Worm (Caenorhabditis elegans) whole organism, L4/young adult: Measurements from ENCODE around the gene F07E5.12.

ENCODE experiments used
- W03F9.2 ChIP-seq: fragments of 150-350 bp; optimal IDR thresholded peaks from 2 replicates; lab custom pipeline; 2014; ENCODE audit warnings: missing biosample characterization, missing genetic modification characterization
- dao-5 ChIP-seq: sonication (generic microtip); optimal IDR thresholded peaks from 2 replicates; lab custom pipeline; 2016; ENCODE audit warnings: missing genotype, missing genetic modification characterization, moderate library complexity, missing compliant biosample characterization
- him-1 ChIP-seq: sonication (generic microtip); optimal IDR thresholded peaks from 2 replicates; lab custom pipeline; 2016; ENCODE audit warnings: missing genotype, missing genetic modification reagents, missing genetic modification characterization, missing compliant biosample characterization

The F07E5.12 gene

DNA sequence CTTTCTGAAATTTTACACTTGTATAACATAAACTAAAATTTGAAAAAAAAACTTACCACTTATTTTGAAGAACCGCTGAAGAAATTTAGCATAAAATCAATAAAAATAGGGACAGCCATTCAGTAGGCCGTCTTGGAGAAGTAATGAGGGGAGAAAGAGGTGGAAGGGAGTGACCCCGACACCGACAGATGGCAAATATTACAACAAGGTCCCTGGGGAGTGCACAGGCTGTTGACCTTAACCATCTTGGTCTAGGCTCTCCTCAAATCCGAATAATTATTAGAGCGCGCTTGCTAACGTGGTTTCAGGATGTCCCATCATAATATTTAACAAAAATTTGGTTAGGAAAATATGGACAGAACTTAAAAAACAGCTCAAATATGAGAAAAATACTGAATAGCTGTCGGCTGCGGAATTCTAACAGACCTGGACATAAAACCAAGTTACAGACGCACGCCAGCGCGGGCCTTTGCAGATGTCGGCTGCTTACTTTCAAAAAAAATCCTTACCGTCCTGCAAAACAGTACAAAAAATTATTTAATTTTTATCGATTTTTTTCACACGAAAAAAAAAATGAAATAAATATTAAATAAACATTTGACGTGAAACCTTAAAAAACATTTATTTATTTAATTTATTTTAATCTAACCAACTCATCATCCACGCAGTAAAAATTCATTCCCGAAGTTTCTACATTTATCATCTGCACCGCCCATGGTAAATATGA is 27.3 kb downstream of the F07E5.12 start, which contains the start of gene T16A1.2:
T16A1.2 (plus strand) TSS at position 677 of the 727 bp plus-strand sequence.
- no peak for TF ChIP-seq dao-5 (tag; lab: Kevin White, UChicago)
- TF ChIP-seq him-1 (tag; lab: Kevin White, UChicago) = no peak
- no peak for TF ChIP-seq W03F9.2 (tag; lab: Kevin White, UChicago)

DNA sequence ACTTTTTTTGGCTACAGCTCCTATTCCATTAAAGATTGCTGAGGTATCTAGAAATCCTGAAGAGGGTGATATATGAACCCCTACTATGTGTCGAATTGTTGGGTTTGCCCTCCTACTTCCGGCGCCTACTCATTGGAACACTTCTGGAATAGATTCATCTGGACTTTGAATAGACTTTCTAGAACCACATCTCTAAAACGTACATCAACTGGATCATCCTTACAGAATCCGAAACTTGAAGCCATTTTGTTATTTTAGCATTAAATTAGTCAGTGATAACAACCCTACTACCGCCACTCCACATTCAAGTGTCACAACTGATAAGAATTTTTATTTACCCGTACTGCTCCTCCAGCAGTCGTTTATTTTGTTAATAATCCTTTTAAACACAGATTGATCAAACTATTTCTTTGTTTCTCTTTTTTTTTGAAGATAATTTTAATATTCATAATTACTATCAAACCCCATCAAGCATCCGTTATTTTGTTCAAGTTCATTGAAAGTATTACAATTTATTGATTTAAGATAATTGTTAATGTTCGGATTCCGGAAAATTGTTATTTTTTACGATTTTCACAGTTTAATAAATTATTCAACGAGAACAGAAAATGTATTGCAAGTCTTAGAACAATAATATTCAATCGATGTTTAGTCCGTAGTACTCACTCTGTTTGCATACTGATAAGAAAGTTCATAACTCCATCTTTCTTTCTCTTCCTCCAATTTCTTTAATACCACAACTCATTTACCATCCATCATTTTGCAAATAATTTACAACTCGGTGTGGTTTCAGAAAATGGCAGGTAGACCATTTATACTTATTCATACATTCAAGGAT is 31.6 kb downstream of the F07E5.12 start, which contains the start of gene math-42:
math-42 (plus strand) TSS at position 788 of the 838 bp plus-strand sequence.
- no peak for TF ChIP-seq W03F9.2 (tag; lab: Kevin White, UChicago)
- TF ChIP-seq dao-5 (tag; lab: Kevin White, UChicago) = no peak
- no peak for TF ChIP-seq him-1 (tag; lab: Kevin White, UChicago)

DNA sequence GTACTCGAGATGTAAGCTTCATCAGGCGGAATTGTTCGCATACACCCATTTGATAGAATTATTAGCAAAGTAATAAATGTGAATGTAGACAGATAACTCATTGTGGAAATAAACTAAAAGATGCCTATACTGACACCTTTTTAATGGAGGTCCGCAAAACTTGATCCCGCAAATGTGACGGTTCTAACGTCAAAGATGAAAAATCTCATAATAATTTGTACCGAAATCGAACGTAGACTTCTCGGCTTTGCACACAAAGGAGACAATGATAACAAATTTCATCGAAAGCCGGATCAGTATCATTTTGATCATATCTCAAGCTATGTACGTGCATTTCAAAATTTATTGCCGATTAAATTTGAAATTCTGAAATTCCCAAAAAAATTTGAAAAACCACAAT is 40.5 kb downstream of the F07E5.12 start, which contains the start of gene R52.4:
R52.4 (minus strand) TSS at position 101 of the 400 bp plus-strand sequence.
- no peak for TF ChIP-seq W03F9.2 (tag; lab: Kevin White, UChicago)

- TF ChIP-seq him-1 (tag; lab: Kevin White, UChicago) (no peak), dao-5 (tag; lab: Kevin White, UChicago) (no peak), W03F9.2 (tag; lab: Kevin White, UChicago) (no peak)
Measured at ce11 chrII:2109943-2110342, 42.2 kb downstream of the F07E5.12 start, which contains the start of gene R52.5. TSS of gene R52.5 (minus strand) at chrII:2110043.

ce11 chrII:2112948-2113347 is 45.2 kb downstream of the F07E5.12 start, which contains the start of gene R52.6:
TSS of gene R52.6 (minus strand) at chrII:2113048.
- no peak for TF ChIP-seq dao-5 (tag; lab: Kevin White, UChicago)

ce11 chrII:2114488-2114887 is 46.7 kb downstream of the F07E5.12 start:
- TF ChIP-seq dao-5 (tag; lab: Kevin White, UChicago) (no peak), W03F9.2 (tag; lab: Kevin White, UChicago) (no peak), him-1 (tag; lab: Kevin White, UChicago) (no peak)

DNA sequence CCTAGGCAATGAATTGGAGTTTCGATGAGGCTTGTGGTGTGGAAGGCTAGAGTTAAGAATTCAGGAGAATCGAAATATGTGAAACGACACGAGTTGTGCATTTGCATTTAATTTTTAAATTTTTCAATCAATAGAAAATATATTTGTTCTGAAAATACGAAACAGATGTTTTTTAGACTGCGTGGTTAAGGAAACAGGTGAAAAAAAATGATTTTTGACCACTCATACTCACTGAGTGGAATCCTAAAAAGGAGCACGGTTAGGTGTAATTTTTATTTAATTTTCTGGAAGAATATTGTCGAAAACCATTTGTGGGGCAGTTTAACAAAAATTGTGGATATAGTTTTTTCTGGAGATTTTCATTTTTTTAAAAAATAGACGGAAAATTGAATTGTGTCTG is 49.0 kb downstream of the F07E5.12 start, which contains the start of gene srh-195:
srh-195 (minus strand) TSS at position 101 of the 400 bp plus-strand sequence.
- TF ChIP-seq dao-5 (tag; lab: Kevin White, UChicago) = no peak
- no peak for TF ChIP-seq W03F9.2 (tag; lab: Kevin White, UChicago)
- no peak for TF ChIP-seq him-1 (tag; lab: Kevin White, UChicago)
